Fruit fly (Drosophila melanogaster): ENCODE measurements around the gene rau.

dm6 chr2L:5925637-5926036, 46.3 kb upstream of the rau start, which contains the start of gene dsf:
- no peak for TF ChIP-seq Dfd (GFP tag; optimal IDR thresholded peaks at IDR 0.05)
- no peak for TF ChIP-seq tai (GFP tag; optimal IDR thresholded peaks at IDR 0.05)
- no peak for TF ChIP-seq br (GFP tag; optimal IDR thresholded peaks at IDR 0.05)
- no peak for TF ChIP-seq dsf (GFP tag; optimal IDR thresholded peaks at IDR 0.05; ENCODE audit: borderline replicate concordance)
- TF ChIP-seq jim (GFP tag; optimal IDR thresholded peaks at IDR 0.05), result no peak
- no peak for TF ChIP-seq Rel (GFP tag; optimal IDR thresholded peaks at IDR 0.05)
- no peak for TF ChIP-seq Rel (tag; optimal IDR thresholded peaks at IDR 0.05)

Measured in whole organism, wandering third instar larva.